Worm (Caenorhabditis elegans): ENCODE data around the gene unc-98.

unc-98 gene

DNA sequence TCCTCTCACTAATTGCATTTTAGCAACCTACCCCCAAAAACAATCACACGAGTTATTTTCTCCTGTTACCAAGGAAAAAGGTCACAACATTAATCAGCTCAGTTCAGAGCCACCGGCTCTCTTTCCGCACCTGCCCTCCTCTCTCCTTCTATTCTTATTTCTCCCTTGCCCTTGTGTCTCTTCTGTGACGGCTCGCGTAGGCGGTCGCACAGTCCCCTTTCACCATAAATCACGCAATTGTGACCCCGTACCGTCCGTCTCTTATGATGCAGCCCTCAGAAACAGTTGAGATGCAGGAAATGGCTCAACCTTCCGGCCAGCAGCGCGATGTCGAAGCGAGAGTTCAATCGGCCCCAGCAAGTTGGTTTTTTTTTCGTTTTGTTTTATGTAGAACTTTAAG is 10.8 kb downstream of the unc-98 start, which contains the start of gene sto-1:
Gene sto-1 (plus strand): TSS at position 200 of the 400 bp plus-strand sequence.
- no peak for TF ChIP-seq Y67H2A.10 (GFP tag; conservative IDR thresholded peaks at IDR 0.05)
- TF ChIP-seq cebp-2 (GFP tag; IDR thresholded peaks at IDR 0.05), result 0 out of 2 replicates have a peak, but pooled peaks have one; percentile 58

DNA sequence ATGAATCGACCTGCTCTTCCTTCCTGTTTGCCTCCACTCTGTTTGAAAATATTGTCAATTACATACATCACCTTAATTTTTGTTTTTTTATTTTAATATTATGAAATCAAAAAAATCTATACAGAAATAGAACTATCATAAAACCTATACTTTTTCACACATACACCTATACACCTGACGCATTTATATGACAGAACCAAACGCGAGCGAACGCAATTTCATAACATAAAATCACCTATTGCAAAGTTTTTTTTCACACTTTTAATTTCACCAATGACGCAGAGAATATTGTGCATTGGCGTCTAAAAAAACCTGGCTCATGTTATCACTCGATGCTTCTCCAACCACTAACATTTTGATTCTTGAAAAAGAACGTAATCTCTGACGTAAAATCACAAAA is 11.4 kb downstream of the unc-98 start:
- TF ChIP-seq cebp-1 (GFP tag; IDR thresholded peaks at IDR 0.05) (peak; percentile 53; the same call in 1 of the 2 replicates), cebp-1 (tag; optimal IDR thresholded peaks at IDR 0.05) (peak; percentile 79), unc-62 (GFP tag; optimal IDR thresholded peaks at IDR 0.05) (peak; percentile 79), tbx-9 (tag; optimal IDR thresholded peaks at IDR 0.05; ENCODE audit: borderline replicate concordance) (no peak)

DNA sequence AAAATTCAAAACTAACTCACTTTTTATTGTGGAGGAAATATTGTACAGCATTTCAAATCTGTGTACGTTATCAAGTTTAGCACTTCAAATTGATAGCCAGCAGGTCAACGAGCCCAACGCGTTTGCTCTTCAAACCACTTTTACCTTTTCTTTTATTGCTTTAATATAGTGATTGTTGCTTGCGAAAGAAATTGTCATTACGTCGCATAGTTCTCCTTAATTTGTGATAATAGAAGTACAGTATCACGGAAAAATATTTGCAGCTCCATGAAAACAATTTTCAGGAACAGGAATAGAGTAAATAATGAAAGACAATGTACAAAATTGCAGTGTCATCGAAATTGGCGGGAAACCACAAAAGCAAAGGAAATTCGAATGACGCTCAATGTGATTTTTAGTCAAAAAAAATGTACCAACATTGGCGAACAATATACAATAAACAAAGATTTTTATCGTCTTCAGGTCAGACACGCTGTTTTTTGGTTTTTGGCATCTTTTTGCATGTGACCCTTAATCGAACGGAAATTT is 14.4 kb downstream of the unc-98 start, which contains the start of the genes PDB1.1 and F08C6.5:
Gene PDB1.1 (minus strand): TSS at position 158 of the 528 bp plus-strand sequence.
Gene F08C6.5 (plus strand): TSS at position 478 of the 528 bp plus-strand sequence.
- no peak for TF ChIP-seq bed-1 (GFP tag; IDR thresholded peaks at IDR 0.05)
- no peak for TF ChIP-seq lin-35 (GFP tag; optimal IDR thresholded peaks at IDR 0.05)
- no peak for TF ChIP-seq madf-10 (tag; optimal IDR thresholded peaks at IDR 0.05)
- TF ChIP-seq hrde-1 (tag; optimal IDR thresholded peaks at IDR 0.05; ENCODE audit: borderline replicate concordance), result no peak
- peak; percentile 85 for TF ChIP-seq nhr-80 (tag; optimal IDR thresholded peaks at IDR 0.05)

DNA sequence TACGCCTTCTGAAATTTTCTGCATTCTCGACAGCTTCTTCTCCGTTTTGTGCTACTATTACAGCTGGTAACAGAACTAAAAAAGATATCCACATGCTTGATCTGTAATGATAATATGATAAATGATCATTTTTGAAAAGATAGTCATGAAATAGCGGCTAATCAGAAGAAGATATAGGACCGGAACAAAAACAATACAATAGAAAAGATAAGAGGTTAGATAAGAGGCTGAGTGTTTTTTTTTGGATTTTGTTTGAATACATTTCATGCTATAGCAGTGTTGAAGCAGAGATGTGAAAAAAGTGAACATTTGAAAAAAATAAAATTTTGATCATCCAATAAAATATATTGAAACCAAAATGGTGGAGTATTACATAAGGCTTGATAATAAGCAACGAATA is 19.1 kb downstream of the unc-98 start, which contains the start of gene F46C8.8:
Gene F46C8.8 (minus strand): TSS at position 101 of the 400 bp plus-strand sequence.
- TF ChIP-seq nhr-80 (tag; optimal IDR thresholded peaks at IDR 0.05) (no peak), madf-3 (GFP tag; IDR thresholded peaks at IDR 0.05) (no peak), aptf-3 (GFP tag; IDR thresholded peaks at IDR 0.05) (no peak), F37B4.10 (GFP tag; IDR thresholded peaks at IDR 0.05) (no peak), mcd-1 (GFP tag; IDR thresholded peaks at IDR 0.05) (no peak), F23B12.7 (tag; optimal IDR thresholded peaks at IDR 0.05; ENCODE audit: insufficient read depth) (no peak), xnd-1 (tag; optimal IDR thresholded peaks at IDR 0.05) (no peak), repo-1 (tag; optimal IDR thresholded peaks at IDR 0.05) (no peak), egrh-3 (GFP tag; IDR thresholded peaks at IDR 0.05) (no peak), snpc-4 (GFP tag; optimal IDR thresholded peaks at IDR 0.05) (no peak), snpc-4 (tag; optimal IDR thresholded peaks at IDR 0.05) (no peak), let-607 (tag; optimal IDR thresholded peaks at IDR 0.05) (no peak), F10E7.11 (tag; optimal IDR thresholded peaks at IDR 0.05) (no peak), sptf-2 (GFP tag; optimal IDR thresholded peaks at IDR 0.05) (no peak)

DNA sequence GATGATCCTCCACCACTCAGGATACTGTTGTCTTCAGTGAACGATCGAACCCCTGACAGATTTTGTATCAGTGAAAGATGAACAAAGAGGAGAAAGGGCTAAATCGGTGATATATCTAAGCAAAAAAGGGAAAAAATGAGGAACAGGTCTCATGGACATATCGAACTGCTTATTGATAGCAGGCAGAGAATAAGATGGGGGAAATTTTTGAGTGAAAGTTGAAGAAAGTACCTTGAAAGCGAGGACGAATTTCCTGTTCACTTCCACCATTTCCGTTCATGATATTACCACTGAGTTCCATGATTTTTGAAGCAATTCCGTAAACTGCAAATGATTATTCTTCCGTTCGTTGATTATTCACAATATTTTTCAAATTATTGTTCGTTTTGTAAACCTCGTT is 20.1 kb downstream of the unc-98 start:
- no peak for TF ChIP-seq lsy-27 (tag; optimal IDR thresholded peaks at IDR 0.05; ENCODE audit: borderline replicate concordance, insufficient read depth)
- no peak for TF ChIP-seq D2030.7 (GFP tag; IDR thresholded peaks at IDR 0.05)
- TF ChIP-seq aptf-3 (GFP tag; IDR thresholded peaks at IDR 0.05), result no peak
- TF ChIP-seq snpc-1.1 (tag; optimal IDR thresholded peaks at IDR 0.05; ENCODE audit: insufficient read depth), result no peak

DNA sequence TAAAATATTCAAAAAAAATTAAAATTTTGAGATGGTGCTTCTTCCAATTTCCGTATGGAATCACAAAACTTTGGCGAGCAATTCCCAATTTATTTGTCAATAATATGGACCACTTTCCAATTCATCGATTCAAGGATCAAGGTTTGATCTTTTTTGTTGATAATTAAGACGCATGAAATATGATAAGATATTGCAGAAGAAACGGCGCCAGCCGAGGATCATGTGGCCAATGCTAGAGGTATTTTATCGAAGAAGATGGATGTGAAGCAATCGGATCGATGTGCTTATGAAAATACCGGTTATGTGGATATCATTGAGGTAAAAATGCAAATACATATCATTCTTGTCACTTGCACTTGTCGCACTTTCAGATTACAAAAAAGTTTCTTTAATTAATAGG is 23.0 kb downstream of the unc-98 start:
- TF ChIP-seq die-1 (tag; optimal IDR thresholded peaks at IDR 0.05) (no peak), lir-1 (GFP tag; conservative IDR thresholded peaks at IDR 0.05) (no peak), ceh-58 (GFP tag; IDR thresholded peaks at IDR 0.05) (no peak), cebp-2 (GFP tag; IDR thresholded peaks at IDR 0.05) (no peak), madf-3 (GFP tag; IDR thresholded peaks at IDR 0.05) (no peak), ceh-79 (tag; optimal IDR thresholded peaks at IDR 0.05) (no peak), snpc-3.4 (tag; optimal IDR thresholded peaks at IDR 0.05) (no peak), nhr-90 (tag; optimal IDR thresholded peaks at IDR 0.05) (no peak), egl-18 (GFP tag; IDR thresholded peaks at IDR 0.05) (no peak), rec-8 (tag; optimal IDR thresholded peaks at IDR 0.05) (no peak), mes-4 (tag; optimal IDR thresholded peaks at IDR 0.05) (no peak), Y95B8A.8 (GFP tag; IDR thresholded peaks at IDR 0.05) (no peak), egl-44 (GFP tag; IDR thresholded peaks at IDR 0.05) (no peak), mcd-1 (GFP tag; IDR thresholded peaks at IDR 0.05) (no peak), B0336.3 (GFP tag; IDR thresholded peaks at IDR 0.05) (no peak)

Data from whole organism, young adult.